Worm (Caenorhabditis elegans) whole organism, early embryonic: ENCODE data around the gene cfap-36.

Experiments used
- B0310.2 ChIP-seq: sonication (generic microtip); optimal IDR thresholded peaks from 2 replicates; lab custom pipeline; 2016; ENCODE audit warnings: mild to moderate bottlenecking, missing genetic modification characterization, missing compliant biosample characterization
- tbx-37 ChIP-seq: fragments of 200-800 bp; sonication (Bioruptor generic); conservative IDR thresholded peaks from 2 replicates; pipeline ENCODE4 v1.3.6; 2022; ENCODE audit warnings: missing genetic modification reagents, missing genetic modification characterization, missing compliant biosample characterization

DNA sequence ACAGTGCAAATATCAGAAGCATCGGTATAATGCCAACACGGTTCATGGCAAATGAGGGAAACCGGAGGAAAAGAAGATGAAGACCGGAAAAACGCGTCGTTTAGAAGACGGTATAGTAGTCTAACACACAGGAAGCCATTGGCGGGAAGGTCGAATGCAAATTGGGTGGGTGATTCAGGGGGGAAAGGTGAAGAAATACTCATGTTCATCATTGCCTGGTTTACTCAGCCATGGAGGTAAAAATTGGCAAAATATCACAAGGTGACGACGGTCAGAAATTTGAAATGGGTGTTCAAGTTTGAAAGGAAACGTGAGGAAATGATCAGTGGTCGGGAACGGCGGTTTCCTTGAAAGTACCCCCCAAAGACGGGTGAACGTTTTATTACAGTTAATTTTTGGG lies 30.8 kb downstream of the cfap-36 start, which contains the start of gene W03F9.11:
- TF ChIP-seq tbx-37 (GFP tag; lab: Robert Waterston, UW) (no peak), B0310.2 (tag; lab: Kevin White, UChicago) (no peak)
